Worm (Caenorhabditis elegans) whole organism, L1 larva: Measurements from ENCODE around the gene cyp-35B1.

ENCODE experiments used
- F16B12.6 ChIP-seq: fragments of 150-350 bp; optimal IDR thresholded peaks from 2 replicates; lab custom pipeline; 2014; ENCODE audit warnings: missing biosample characterization, missing genetic modification characterization
- ceh-8 ChIP-seq: fragments of 200-800 bp; sonication (Bioruptor generic); optimal IDR thresholded peaks from 2 replicates; lab custom pipeline; 2018; ENCODE audit warnings: mild to moderate bottlenecking, missing genetic modification characterization, moderate library complexity, missing compliant biosample characterization
- jun-1 ChIP-seq: fragments of 150-350 bp; optimal IDR thresholded peaks from 2 replicates; lab custom pipeline; 2014; ENCODE audit warnings: missing biosample characterization, missing genetic modification reagents, missing genetic modification characterization
- mef-2 ChIP-seq: fragments of 150-350 bp; optimal IDR thresholded peaks from 2 replicates; lab custom pipeline; 2014; ENCODE audit warnings: missing biosample characterization, missing genetic modification characterization
- nhr-28 ChIP-seq: fragments of 150-350 bp; optimal IDR thresholded peaks from 2 replicates; lab custom pipeline; 2014; ENCODE audit warnings: missing biosample characterization, missing genetic modification characterization
- snu-23 ChIP-seq: sonication (generic microtip); optimal IDR thresholded peaks from 2 replicates; lab custom pipeline; 2016; ENCODE audit warnings: missing genetic modification characterization, missing compliant biosample characterization
- sptf-1 ChIP-seq: fragments of 150-350 bp; optimal IDR thresholded peaks from 2 replicates; lab custom pipeline; 2014; ENCODE audit warnings: missing biosample characterization, missing genetic modification characterization

ce11 chrV:3916480-3916879 is 22.4 kb upstream of the cyp-35B1 start, which contains the start of gene srx-67:
- TF ChIP-seq ceh-8 (no peak), mef-2 (tag; lab: Kevin White, UChicago) (no peak), sptf-1 (no peak), F16B12.6 (tag; lab: Kevin White, UChicago) (no peak), jun-1 (no peak), nhr-28 (tag; lab: Kevin White, UChicago) (no peak), snu-23 (GFP tag; lab: Kevin White, UChicago) (no peak)
